Fruit fly (Drosophila melanogaster) whole organism, embryonic: ENCODE results near the gene ND-PDSW.
A peak's percentile ranks its signal among the peaks of the same experiment; 100 is the strongest.

Experiments used
- Atf-2 ChIP-seq: fragments of 200-800 bp; sonication (Bioruptor generic); optimal IDR thresholded peaks from 2 replicates; lab custom pipeline; 2016; ENCODE audit warnings: missing biosample characterization, missing genetic modification characterization
- CG10209 ChIP-seq: fragments of 200-800 bp; sonication (Bioruptor generic); optimal IDR thresholded peaks from 3 replicates; lab custom pipeline; 2017; ENCODE audit warnings: missing biosample characterization, mild to moderate bottlenecking, missing genetic modification characterization, missing genetic modification reagents
- CG10274 ChIP-seq: fragments of 200-800 bp; sonication (Bioruptor generic); optimal IDR thresholded peaks from 3 replicates; lab custom pipeline; 2017; ENCODE audit warnings: missing biosample characterization, mild to moderate bottlenecking, missing genetic modification characterization
- CG14014 ChIP-seq: fragments of 200-800 bp; sonication (Bioruptor generic); IDR thresholded peaks from 2 replicates; pipeline ENCODE4 v1.3.6; 2022; ENCODE audit warnings: missing biosample characterization, missing genetic modification characterization
- CG14710 ChIP-seq: fragments of 200-800 bp; sonication (Bioruptor generic); optimal IDR thresholded peaks from 3 replicates; lab custom pipeline; 2019; ENCODE audit warnings: missing biosample characterization, mild to moderate bottlenecking, missing genetic modification characterization, moderate library complexity
- CG15269 ChIP-seq: fragments of 200-800 bp; sonication (Bioruptor generic); optimal IDR thresholded peaks from 2 replicates; lab custom pipeline; 2018; ENCODE audit warnings: missing biosample characterization, mild to moderate bottlenecking, missing genetic modification characterization, moderate library complexity
- CG16863 ChIP-seq: fragments of 200-800 bp; sonication (Bioruptor generic); optimal IDR thresholded peaks from 3 replicates; lab custom pipeline; 2016; ENCODE audit warnings: missing biosample characterization, missing genetic modification characterization
- CG17361 ChIP-seq: fragments of 200-800 bp; sonication (Bioruptor generic); IDR thresholded peaks from 3 replicates; pipeline ENCODE4 v1.3.6; 2022; ENCODE audit warnings: missing biosample characterization, missing genetic modification characterization
- CG2129 ChIP-seq: fragments of 200-800 bp; sonication (Bioruptor generic); IDR thresholded peaks from 2 replicates; pipeline ENCODE4 v1.3.6; 2022; ENCODE audit warnings: missing biosample characterization, missing genetic modification characterization; ENCODE audit not compliant: partially characterized antibody
- CG2678 ChIP-seq: fragments of 200-800 bp; sonication (Bioruptor generic); optimal IDR thresholded peaks from 3 replicates; lab custom pipeline; 2019; ENCODE audit warnings: missing biosample characterization, mild to moderate bottlenecking, missing genetic modification characterization, moderate library complexity
- CG3281 ChIP-seq: fragments of 200-800 bp; sonication (Bioruptor generic); optimal IDR thresholded peaks from 3 replicates; lab custom pipeline; 2017; ENCODE audit warnings: missing biosample characterization, mild to moderate bottlenecking, missing genetic modification characterization
- CG3407 ChIP-seq: fragments of 200-800 bp; sonication (Bioruptor generic); optimal IDR thresholded peaks from 2 replicates; lab custom pipeline; 2018; ENCODE audit warnings: missing biosample characterization, mild to moderate bottlenecking, missing genetic modification characterization
- CG6272 ChIP-seq: fragments of 200-800 bp; sonication (Bioruptor generic); IDR thresholded peaks from 2 replicates; pipeline ENCODE4 v1.3.6; 2022; ENCODE audit warnings: missing biosample characterization, missing genetic modification characterization
- CG6689 ChIP-seq: fragments of 200-800 bp; sonication (Bioruptor generic); IDR thresholded peaks from 2 replicates; pipeline ENCODE4 v1.3.6; 2022; ENCODE audit warnings: missing biosample characterization, missing genetic modification characterization
- CG7839 ChIP-seq: fragments of 200-800 bp; sonication (Bioruptor generic); optimal IDR thresholded peaks from 3 replicates; lab custom pipeline; 2018; ENCODE audit warnings: missing biosample characterization, mild to moderate bottlenecking, missing genetic modification characterization, moderate library complexity
- CG8478 ChIP-seq: fragments of >200 bp; optimal IDR thresholded peaks from 2 replicates; lab custom pipeline; 2018
- CG8765 ChIP-seq: fragments of 200-800 bp; sonication (Bioruptor generic); IDR thresholded peaks from 2 replicates; pipeline ENCODE4 v1.3.6; 2022; ENCODE audit warnings: missing biosample characterization, missing genetic modification characterization
- Dbx ChIP-seq: fragments of 200-800 bp; sonication (Bioruptor generic); IDR thresholded peaks from 3 replicates; pipeline ENCODE4 v1.3.6; 2022; ENCODE audit warnings: missing biosample characterization, missing genetic modification characterization
- Dip3 ChIP-seq: fragments of 200-800 bp; sonication (Bioruptor generic); optimal IDR thresholded peaks from 3 replicates; lab custom pipeline; 2016; ENCODE audit warnings: missing biosample characterization, missing genetic modification characterization
- Doc2 ChIP-seq: fragments of 200-800 bp; sonication (Bioruptor generic); IDR thresholded peaks from 2 replicates; pipeline ENCODE4 v1.3.6; 2022; ENCODE audit warnings: missing biosample characterization, missing genetic modification characterization
- Doc3 ChIP-seq: fragments of 200-800 bp; sonication (Bioruptor generic); IDR thresholded peaks from 3 replicates; pipeline ENCODE4 v1.3.6; 2022; ENCODE audit warnings: missing biosample characterization, missing genetic modification characterization; ENCODE audit not compliant: partially characterized antibody
- E2f1 ChIP-seq: fragments of 200-800 bp; sonication (Bioruptor generic); IDR thresholded peaks from 2 replicates; pipeline ENCODE4 v1.3.6; 2022; ENCODE audit warnings: missing biosample characterization, missing genetic modification characterization
- HLH3B ChIP-seq: fragments of 200-800 bp; sonication (Bioruptor generic); IDR thresholded peaks from 2 replicates; pipeline ENCODE4 v1.3.6; 2022; ENCODE audit warnings: missing biosample characterization, missing genetic modification characterization
- Hr3 ChIP-seq: fragments of 200-800 bp; sonication (Bioruptor generic); optimal IDR thresholded peaks from 3 replicates; lab custom pipeline; 2016; ENCODE audit warnings: missing biosample characterization, missing genetic modification characterization
- Lim3 ChIP-seq: fragments of 200-800 bp; sonication (Bioruptor generic); IDR thresholded peaks from 2 replicates; pipeline ENCODE4 v1.3.6; 2022; ENCODE audit warnings: missing biosample characterization, missing genetic modification characterization
- Mrtf ChIP-seq: fragments of 200-800 bp; sonication (Bioruptor generic); IDR thresholded peaks from 3 replicates; pipeline ENCODE4 v1.3.6; 2022; ENCODE audit warnings: missing biosample characterization, missing genetic modification characterization
- Myb ChIP-seq: fragments of 200-800 bp; sonication (Bioruptor generic); optimal IDR thresholded peaks from 2 replicates; lab custom pipeline; 2016; ENCODE audit warnings: missing biosample characterization, missing genetic modification characterization
- Pdp1 ChIP-seq, 2 experiments: fragments of 200-800 bp; sonication (Bioruptor generic); optimal IDR thresholded peaks; 3 replicates each; lab custom pipeline; 2016; ENCODE audit warnings: missing biosample characterization in 2 of 2, missing genetic modification characterization in 2 of 2, mild to moderate bottlenecking in 1 of 2, moderate library complexity in 1 of 2
- Ssrp ChIP-seq: fragments of 200-800 bp; sonication (Bioruptor generic); optimal IDR thresholded peaks from 2 replicates; lab custom pipeline; 2018; ENCODE audit warnings: missing biosample characterization, mild to moderate bottlenecking, missing genetic modification characterization, moderate library complexity
- Stat92E ChIP-seq, 3 experiments: fragments of >200 bp in 2 of 3; fragments of 200-800 bp in 1 of 3; sonication (Bioruptor generic) in 1 of 3; optimal IDR thresholded peaks; 2 replicates each; lab custom pipeline; 2017 to 2019; ENCODE audit warnings: missing biosample characterization in 3 of 3, missing genetic modification characterization in 3 of 3, mild to moderate bottlenecking in 1 of 3, moderate library complexity in 1 of 3
- YL-1 ChIP-seq: fragments of 200-800 bp; sonication (Bioruptor generic); optimal IDR thresholded peaks from 3 replicates; lab custom pipeline; 2017; ENCODE audit warnings: missing biosample characterization, mild to moderate bottlenecking, missing genetic modification characterization
- ab ChIP-seq: fragments of 200-800 bp; sonication (Bioruptor generic); optimal IDR thresholded peaks from 2 replicates; lab custom pipeline; 2016; ENCODE audit warnings: missing biosample characterization, missing genetic modification characterization
- amos ChIP-seq: fragments of 200-800 bp; sonication (Bioruptor generic); IDR thresholded peaks from 2 replicates; pipeline ENCODE4 v1.3.6; 2022; ENCODE audit warnings: missing biosample characterization, missing genetic modification characterization; ENCODE audit not compliant: partially characterized antibody
- ap ChIP-seq: fragments of 200-800 bp; sonication (Bioruptor generic); IDR thresholded peaks from 2 replicates; pipeline ENCODE4 v1.3.6; 2022; ENCODE audit warnings: missing biosample characterization, missing genetic modification characterization
- chn ChIP-seq: fragments of 200-800 bp; sonication (Bioruptor generic); optimal IDR thresholded peaks from 2 replicates; lab custom pipeline; 2016; ENCODE audit warnings: missing biosample characterization, missing genetic modification characterization
- danr ChIP-seq: fragments of 200-800 bp; sonication (Bioruptor generic); IDR thresholded peaks from 2 replicates; pipeline ENCODE4 v1.3.6; 2022; ENCODE audit warnings: missing biosample characterization, missing genetic modification characterization
- dm ChIP-seq: fragments of 200-800 bp; sonication (Bioruptor generic); optimal IDR thresholded peaks from 3 replicates; lab custom pipeline; 2016; ENCODE audit warnings: missing biosample characterization, missing genetic modification characterization
- eve ChIP-seq, 2 experiments: fragments of >200 bp; optimal IDR thresholded peaks; 2 replicates each; lab custom pipeline; 2017; ENCODE audit warnings: missing biosample characterization in 2 of 2, missing genetic modification characterization in 2 of 2
- gem ChIP-seq: fragments of 200-800 bp; sonication (Bioruptor generic); optimal IDR thresholded peaks from 2 replicates; lab custom pipeline; 2019; ENCODE audit warnings: missing biosample characterization, mild to moderate bottlenecking, missing genetic modification characterization, moderate library complexity
- gt ChIP-seq: fragments of 200-800 bp; sonication (Bioruptor generic); IDR thresholded peaks from 2 replicates; pipeline ENCODE4 v1.3.6; 2022; ENCODE audit warnings: missing biosample characterization, missing genetic modification characterization
- ham ChIP-seq: fragments of 200-800 bp; sonication (Bioruptor generic); IDR thresholded peaks from 2 replicates; pipeline ENCODE4 v1.3.6; 2022; ENCODE audit warnings: missing biosample characterization, missing genetic modification characterization
- insv ChIP-seq, 2 experiments: fragments of 200-800 bp; sonication (Bioruptor generic); optimal IDR thresholded peaks; 3 replicates each; lab custom pipeline; 2016 to 2018; ENCODE audit warnings: missing biosample characterization in 2 of 2, missing genetic modification characterization in 2 of 2
- pnt ChIP-seq: fragments of 200-800 bp; sonication (Bioruptor generic); optimal IDR thresholded peaks from 3 replicates; lab custom pipeline; 2016; ENCODE audit warnings: missing biosample characterization, missing genetic modification characterization
- pros ChIP-seq: fragments of 200-800 bp; sonication (Bioruptor generic); optimal IDR thresholded peaks from 3 replicates; lab custom pipeline; 2019; ENCODE audit warnings: missing biosample characterization, mild to moderate bottlenecking, missing genetic modification characterization, moderate library complexity
- slp2 ChIP-seq: fragments of 200-800 bp; sonication (Bioruptor generic); optimal IDR thresholded peaks from 2 replicates; lab custom pipeline; 2016; ENCODE audit warnings: missing biosample characterization, missing genetic modification characterization
- sna ChIP-seq: fragments of 200-800 bp; sonication (Bioruptor generic); IDR thresholded peaks from 2 replicates; pipeline ENCODE4 v1.3.6; 2022; ENCODE audit warnings: missing biosample characterization, missing genetic modification characterization; ENCODE audit not compliant: partially characterized antibody
- sr ChIP-seq: fragments of 200-800 bp; sonication (Bioruptor generic); IDR thresholded peaks from 3 replicates; pipeline ENCODE4 v1.3.6; 2022; ENCODE audit warnings: missing biosample characterization, missing genetic modification characterization
- tup ChIP-seq: fragments of 200-800 bp; sonication (Bioruptor generic); optimal IDR thresholded peaks from 2 replicates; lab custom pipeline; 2016; ENCODE audit warnings: missing biosample characterization, mild to moderate bottlenecking, missing genetic modification characterization, moderate library complexity
- vfl ChIP-seq: fragments of 200-800 bp; sonication (Bioruptor generic); optimal IDR thresholded peaks from 2 replicates; lab custom pipeline; 2016; ENCODE audit warnings: missing biosample characterization, missing genetic modification characterization
- vvl ChIP-seq: fragments of 200-800 bp; sonication (Bioruptor generic); IDR thresholded peaks from 2 replicates; pipeline ENCODE4 v1.3.6; 2022; ENCODE audit warnings: missing biosample characterization, missing genetic modification characterization
- wor ChIP-seq: fragments of 200-800 bp; sonication (Bioruptor generic); IDR thresholded peaks from 2 replicates; pipeline ENCODE4 v1.3.6; 2022; ENCODE audit warnings: missing biosample characterization, missing genetic modification characterization

The ND-PDSW gene

dm6 chr2L:3472242-3472641, 6.3 kb downstream of the ND-PDSW start, which contains the start of gene Pgant4 (continued):
- TF ChIP-seq pnt (GFP tag; lab: Kevin White, UChicago) (peak; percentile 33), CG6272 (no peak), gem (tag; lab: Kevin White, UChicago) (no peak), vvl (GFP tag; lab: Robert Waterston, UW) (peak; percentile 76), Lim3 (GFP tag; lab: Robert Waterston, UW) (no peak), ham (no peak), slp2 (GFP tag; lab: Kevin White, UChicago) (peak; percentile 46), chn (GFP tag; lab: Kevin White, UChicago) (peak; percentile 22), Stat92E (GFP tag; optimal IDR thresholded peaks at IDR 0.05; lab: Kevin White, UChicago) (no peak), Myb (GFP tag; lab: Kevin White, UChicago) (peak; percentile 27), gt (GFP tag; lab: Robert Waterston, UW) (no peak), danr (GFP tag; lab: Robert Waterston, UW) (no peak), Hr3 (GFP tag; lab: Kevin White, UChicago) (peak; percentile 57), CG8478 (lab: Kevin White, UChicago) (no peak), CG7839 (tag; lab: Kevin White, UChicago) (peak; percentile 67), tup (GFP tag; lab: Kevin White, UChicago) (peak; percentile 10), insv (GFP tag; optimal IDR thresholded peaks at IDR 0.05; lab: Kevin White, UChicago) (peak in 1 of 2 experiments; percentile 49), pros (no peak), CG16863 (GFP tag; lab: Kevin White, UChicago) (peak; percentile 37), sna (GFP tag; lab: Robert Waterston, UW) (no peak), ap (GFP tag; lab: Robert Waterston, UW) (peak; percentile 32; the same call in 1 of the 2 replicates), Doc2 (GFP tag; lab: Robert Waterston, UW) (no peak), vfl (GFP tag; lab: Kevin White, UChicago) (no peak), CG14014 (GFP tag; lab: Robert Waterston, UW) (peak; percentile 54; the same call in 1 of the 2 replicates), CG2678 (tag; lab: Kevin White, UChicago) (no peak), CG2129 (GFP tag; lab: Robert Waterston, UW) (no peak), CG3281 (GFP tag; lab: Kevin White, UChicago) (no peak), ab (GFP tag; lab: Kevin White, UChicago) (no peak), dm (no peak), CG8765 (GFP tag; lab: Robert Waterston, UW) (0 out of 2 replicates have a peak, but pooled peaks have one; percentile 32), YL-1 (no peak), Mrtf (GFP tag; lab: Robert Waterston, UW) (peak; percentile 79; the same call in 2 of the 3 replicates), CG14710 (tag; lab: Kevin White, UChicago) (no peak), wor (GFP tag; lab: Robert Waterston, UW) (no peak), Pdp1 (GFP tag; optimal IDR thresholded peaks at IDR 0.05; lab: Kevin White, UChicago) (peak; percentile 10 to 58), Dbx (GFP tag; lab: Robert Waterston, UW) (peak; percentile 84), Dip3 (GFP tag; lab: Kevin White, UChicago) (no peak), amos (GFP tag; lab: Robert Waterston, UW) (peak; percentile 28; the same call in 1 of the 2 replicates), eve (GFP tag; optimal IDR thresholded peaks at IDR 0.05; lab: Kevin White, UChicago) (no peak), HLH3B (peak; percentile 56; the same call in 1 of the 2 replicates), CG10209 (peak; percentile 37), Atf-2 (GFP tag; lab: Kevin White, UChicago) (no peak), CG17361 (GFP tag; lab: Robert Waterston, UW) (peak; percentile 57; the same call in 1 of the 3 replicates), Doc3 (GFP tag; lab: Robert Waterston, UW) (no peak), CG6689 (GFP tag; lab: Robert Waterston, UW) (peak; percentile 37; the same call in 1 of the 2 replicates), CG10274 (GFP tag; lab: Kevin White, UChicago) (no peak), CG3407 (no peak), Ssrp (tag; lab: Kevin White, UChicago) (no peak), E2f1 (GFP tag; lab: Robert Waterston, UW) (peak; percentile 49; the same call in 1 of the 2 replicates), sr (GFP tag; lab: Robert Waterston, UW) (peak; percentile 36; the same call in 1 of the 3 replicates), CG15269 (tag; lab: Kevin White, UChicago) (no peak)
